Fruit fly (Drosophila melanogaster) whole organism, wandering third instar larva: ENCODE measurements around the gene Nhe3.

Experiments
- CrebA ChIP-seq: fragments of 200-800 bp; sonication (Bioruptor generic); optimal IDR thresholded peaks from 2 replicates; lab custom pipeline; 2016; ENCODE audit warnings: missing biosample characterization, mild to moderate bottlenecking, missing genetic modification characterization, borderline replicate concordance
- Hr78 ChIP-seq: fragments of >200 bp; optimal IDR thresholded peaks from 2 replicates; lab custom pipeline; 2017; ENCODE audit warnings: missing biosample characterization, missing genetic modification characterization
- N ChIP-seq: fragments of >200 bp; optimal IDR thresholded peaks from 2 replicates; lab custom pipeline; 2018; ENCODE audit warnings: missing biosample characterization, missing external identifiers, missing genetic modification characterization
- Vsx2 ChIP-seq: fragments of 200-300, 225-300 bp; sonication (Bioruptor generic); optimal IDR thresholded peaks from 2 replicates; lab custom pipeline; 2018; ENCODE audit warnings: missing biosample characterization, missing genetic modification characterization; ENCODE audit not compliant: partially characterized antibody
- dl ChIP-seq, 2 experiments: fragments of 175-275, 200-275 bp in 1 of 2; fragments of 200-275 bp in 1 of 2; sonication (Bioruptor generic); optimal IDR thresholded peaks; lab custom pipeline; 2018; ENCODE audit warnings: mild to moderate bottlenecking in 2 of 2, missing biosample characterization in 2 of 2, missing genetic modification characterization in 2 of 2, moderate library complexity in 2 of 2; ENCODE audit not compliant: partially characterized antibody in 2 of 2, insufficient read depth in 1 of 2
- fru ChIP-seq: fragments of 200-800 bp; sonication (Bioruptor generic); optimal IDR thresholded peaks from 3 replicates; lab custom pipeline; 2016; ENCODE audit warnings: missing biosample characterization, mild to moderate bottlenecking, missing genetic modification characterization
- usp ChIP-seq: fragments of >200 bp; optimal IDR thresholded peaks from 2 replicates; lab custom pipeline; 2017; ENCODE audit warnings: missing biosample characterization, missing genetic modification characterization

DNA sequence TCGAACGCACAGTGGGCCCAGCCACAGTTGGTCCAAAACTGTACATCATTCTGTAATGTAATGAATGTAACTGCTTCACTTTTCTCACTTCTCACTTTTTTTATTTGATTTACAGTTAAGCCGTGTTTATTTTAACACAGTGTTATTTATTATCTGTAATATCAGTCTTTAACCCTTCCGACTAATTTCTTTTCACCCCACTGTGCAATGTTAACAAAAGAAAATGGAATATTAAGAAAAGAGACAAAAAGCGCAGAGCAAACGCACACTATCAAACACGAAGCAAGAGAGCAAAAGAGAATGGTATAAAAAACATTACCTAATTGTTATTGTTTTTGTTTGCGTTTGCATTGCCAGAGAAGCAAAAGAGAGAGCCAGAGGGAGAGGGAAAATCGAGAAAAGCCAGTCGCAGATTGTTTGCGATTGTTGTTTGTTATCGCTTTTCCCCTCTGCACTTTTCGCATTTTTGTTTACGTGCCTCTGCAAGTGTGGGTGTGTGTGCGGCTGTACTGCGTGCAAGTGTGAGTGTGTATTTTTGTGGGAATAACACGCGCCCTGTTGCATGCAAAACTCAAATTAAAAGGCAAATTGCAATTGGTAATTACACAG is 37.0 kb downstream of the Nhe3 start:
- peak; percentile 93 for TF ChIP-seq fru (GFP tag; lab: Kevin White, UChicago)
- no peak for TF ChIP-seq Vsx2 (GFP tag; lab: Kevin White, UChicago)
- TF ChIP-seq Hr78 (GFP tag; lab: Kevin White, UChicago) = no peak
- TF ChIP-seq usp (GFP tag; lab: Kevin White, UChicago) = no peak
- TF ChIP-seq dl (GFP tag; optimal IDR thresholded peaks at IDR 0.05; lab: Kevin White, UChicago; ENCODE audit: insufficient read depth in 1 of 2, partially characterized antibody in 2 of 2) = peak in 1 of 2 experiments; percentile 4
- no peak for TF ChIP-seq N (GFP tag; lab: Kevin White, UChicago)
- TF ChIP-seq CrebA (GFP tag; lab: Kevin White, UChicago) = no peak
